Fruit fly (Drosophila melanogaster): Measurements from ENCODE around the gene MED6.

dm6 chr3R:9774821-9775220 lies 6.0 kb upstream of the MED6 start, which contains the start of gene topi:
- TF ChIP-seq h (optimal IDR thresholded peaks at IDR 0.05) = no peak
- TF ChIP-seq ttk (optimal IDR thresholded peaks at IDR 0.05) = no peak

Measured in Kc167 (cell line).